Worm (Caenorhabditis elegans) whole organism, mixed stage, embryonic: ENCODE results near the gene rnf-113.

ENCODE experiments used
- blmp-1 ChIP-seq: fragments of 150-350 bp; optimal IDR thresholded peaks from 2 replicates; lab custom pipeline; 2014; ENCODE audit warnings: missing biosample characterization, missing genetic modification characterization
- ces-1 ChIP-seq: fragments of 150-350 bp; optimal IDR thresholded peaks from 2 replicates; lab custom pipeline; 2014; ENCODE audit warnings: missing biosample characterization, missing genetic modification reagents, missing genetic modification characterization
- elt-1 ChIP-seq: sonication (generic microtip); optimal IDR thresholded peaks from 2 replicates; lab custom pipeline; 2017; ENCODE audit warnings: missing genetic modification characterization, mild to moderate bottlenecking, missing compliant biosample characterization, antibody characterized with exemption, moderate library complexity, borderline replicate concordance; ENCODE audit not compliant: insufficient read depth
- lin-13 ChIP-seq: fragments of 150-350 bp; optimal IDR thresholded peaks from 2 replicates; lab custom pipeline; 2014; ENCODE audit warnings: missing biosample characterization, missing genetic modification characterization
- lsy-2 ChIP-seq: fragments of 150-350 bp; optimal IDR thresholded peaks from 2 replicates; lab custom pipeline; 2014; ENCODE audit warnings: missing biosample characterization, missing genetic modification characterization
- mab-5 ChIP-seq: fragments of 150-350 bp; optimal IDR thresholded peaks from 2 replicates; lab custom pipeline; 2014; ENCODE audit warnings: missing biosample characterization, missing genetic modification characterization
- mls-2 ChIP-seq: sonication (generic microtip); optimal IDR thresholded peaks from 2 replicates; lab custom pipeline; 2016; ENCODE audit warnings: mild to moderate bottlenecking, missing genetic modification characterization, moderate library complexity, missing compliant biosample characterization
- nhr-2 ChIP-seq: fragments of 150-350 bp; optimal IDR thresholded peaks from 2 replicates; lab custom pipeline; 2014; ENCODE audit warnings: missing biosample characterization, missing genetic modification characterization
- nhr-237 ChIP-seq: fragments of 150-350 bp; optimal IDR thresholded peaks from 2 replicates; lab custom pipeline; 2014; ENCODE audit warnings: missing biosample characterization, missing genetic modification characterization
- nhr-76 ChIP-seq: sonication (generic microtip); optimal IDR thresholded peaks from 2 replicates; lab custom pipeline; 2017; ENCODE audit warnings: missing biosample characterization, missing genetic modification characterization
- pha-4 ChIP-seq: fragments of 150-350 bp; optimal IDR thresholded peaks from 2 replicates; lab custom pipeline; 2018; ENCODE audit warnings: missing biosample characterization, missing genetic modification reagents, missing genetic modification characterization
- snpc-4 ChIP-seq: fragments of 150-350 bp; optimal IDR thresholded peaks from 2 replicates; lab custom pipeline; 2014; ENCODE audit warnings: missing biosample characterization, missing genetic modification characterization
- unc-39 ChIP-seq: fragments of 150-350 bp; optimal IDR thresholded peaks from 2 replicates; lab custom pipeline; 2014; ENCODE audit warnings: missing biosample characterization, missing genetic modification characterization
- unc-62 ChIP-seq: fragments of 150-350 bp; optimal IDR thresholded peaks from 2 replicates; lab custom pipeline; 2014; ENCODE audit warnings: missing biosample characterization, missing genetic modification reagents, missing genetic modification characterization

DNA sequence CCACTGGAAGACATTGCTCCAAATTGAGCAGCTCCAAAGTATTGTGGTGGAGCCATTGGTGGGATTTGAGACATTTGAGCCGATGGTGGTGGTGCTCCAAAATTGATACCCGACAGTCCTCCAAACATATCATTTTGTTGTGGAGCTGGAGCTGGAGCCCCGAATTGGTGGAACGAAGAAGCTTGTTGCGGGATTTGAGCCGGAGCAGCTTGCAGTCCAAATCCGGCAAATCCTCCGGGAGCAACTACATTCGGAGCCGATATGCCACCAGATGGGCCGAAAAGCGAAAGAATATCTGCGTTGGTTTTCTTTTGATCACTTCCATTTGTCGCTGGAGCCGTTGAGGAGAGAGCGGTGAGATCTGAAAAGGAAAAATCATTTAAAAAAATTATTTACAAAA is 19.4 kb downstream of the rnf-113 start:
- TF ChIP-seq unc-62 (GFP tag; lab: Kevin White, UChicago) (no peak), elt-1 (no peak), unc-39 (tag; lab: Kevin White, UChicago) (no peak), nhr-237 (tag; lab: Kevin White, UChicago) (no peak), lsy-2 (tag; lab: Kevin White, UChicago) (no peak), nhr-2 (tag; lab: Kevin White, UChicago) (no peak), pha-4 (tag; lab: Kevin White, UChicago) (no peak), ces-1 (GFP tag; lab: Kevin White, UChicago) (no peak), snpc-4 (no peak), blmp-1 (tag; lab: Kevin White, UChicago) (no peak), mls-2 (tag; lab: Kevin White, UChicago) (no peak), lin-13 (tag; lab: Kevin White, UChicago) (no peak), nhr-76 (tag; lab: Kevin White, UChicago) (no peak), mab-5 (no peak)
